Worm (Caenorhabditis elegans) whole organism, L1 larva: Measurements from ENCODE around the gene F26F12.4.

Experiments used
- ama-1 ChIP-seq: fragments of 150-350 bp; optimal IDR thresholded peaks from 2 replicates; lab custom pipeline; 2014
- ceh-82 ChIP-seq, 3 experiments: fragments of 150-350 bp in 1 of 3; sonication (generic microtip) in 2 of 3; optimal IDR thresholded peaks; 2 replicates each; lab custom pipeline; 2014 to 2017; ENCODE audit warnings: missing biosample characterization in 3 of 3, missing genetic modification characterization in 3 of 3
- elt-3 ChIP-seq, 6 experiments: fragments of 150-350 bp in 1 of 6; sonication (generic microtip); optimal IDR thresholded peaks; 2 replicates each; lab custom pipeline; 2017 to 2018; ENCODE audit warnings: missing biosample characterization in 6 of 6, missing genetic modification characterization in 6 of 6, inconsistent platforms in 1 of 6
- mdl-1 ChIP-seq, 2 experiments: fragments of 150-350 bp; optimal IDR thresholded peaks; 2 replicates each; lab custom pipeline; 2014 to 2017; ENCODE audit warnings: missing biosample characterization in 2 of 2, missing genetic modification characterization in 2 of 2, inconsistent platforms in 1 of 2
- nhr-12 ChIP-seq: sonication (generic microtip); optimal IDR thresholded peaks from 2 replicates; lab custom pipeline; 2017; ENCODE audit warnings: missing biosample characterization, missing genetic modification characterization

ce11 chrV:5826592-5826991, 42.5 kb downstream of the F26F12.4 start, which contains the start of gene let-418:
- TF ChIP-seq elt-3 (tag; optimal IDR thresholded peaks at IDR 0.05; lab: Kevin White, UChicago) (no peak), ama-1 (lab: Kevin White, UChicago) (no peak), ceh-82 (tag; optimal IDR thresholded peaks at IDR 0.05; lab: Kevin White, UChicago) (no peak), mdl-1 (tag; optimal IDR thresholded peaks at IDR 0.05; lab: Kevin White, UChicago) (no peak), nhr-12 (tag; lab: Kevin White, UChicago) (no peak)
